Fruit fly (Drosophila melanogaster): ENCODE results near the gene pelo.

- TF ChIP-seq CG4496 (GFP tag; IDR thresholded peaks at IDR 0.05) (no peak), CG8159 (tag; optimal IDR thresholded peaks at IDR 0.05) (no peak), CG8301 (tag; optimal IDR thresholded peaks at IDR 0.05) (no peak), D1 (tag; optimal IDR thresholded peaks at IDR 0.05) (no peak)
These were observed 6.5 kb upstream of the pelo start for dm6 chr2L:9693924-9694610.
